Fruit fly (Drosophila melanogaster): ENCODE data around the gene CG31269.
A peak's percentile ranks its signal among the peaks of the same experiment; 100 is the strongest.

The CG31269 gene

DNA sequence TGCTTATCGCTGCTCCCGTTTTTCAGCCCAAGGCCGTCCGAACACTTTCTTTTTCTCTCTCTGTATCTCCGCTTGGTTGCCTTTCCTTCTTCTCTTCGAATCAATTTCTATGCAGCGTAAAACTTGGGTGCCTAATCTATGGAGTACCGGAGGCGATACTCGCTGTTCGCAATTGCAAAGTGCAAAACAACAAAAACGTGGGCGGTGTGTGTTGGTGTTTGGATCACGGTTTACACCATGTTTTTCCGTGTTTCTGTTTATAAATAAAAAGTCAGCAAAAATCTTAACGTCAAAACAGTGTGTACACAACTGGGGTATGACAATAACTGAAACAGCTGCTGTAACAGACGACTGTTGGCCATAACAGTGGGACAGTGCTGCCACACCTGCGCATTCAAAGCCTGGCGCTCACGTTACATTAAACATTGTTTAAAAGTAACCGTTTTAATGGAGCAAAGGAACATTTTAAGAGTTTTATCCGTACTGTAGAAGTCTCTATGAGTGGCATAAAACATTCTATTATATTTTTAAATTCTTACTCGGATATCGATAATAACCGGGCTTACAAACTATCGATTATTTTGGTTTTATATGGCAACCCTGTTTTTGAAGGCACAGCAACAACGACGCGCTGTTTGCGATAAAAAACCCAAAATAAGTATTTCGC, 22.3 kb downstream of the CG31269 start, which contains the start of the genes m-cup and Det (continued):
- TF ChIP-seq CG12391 (tag; optimal IDR thresholded peaks at IDR 0.05) (peak; percentile 27), gt (GFP tag; IDR thresholded peaks at IDR 0.05) (no peak), CG7928 (GFP tag; optimal IDR thresholded peaks at IDR 0.05) (no peak), Hsf (GFP tag; optimal IDR thresholded peaks at IDR 0.05) (no peak), ab (GFP tag; optimal IDR thresholded peaks at IDR 0.05) (no peak), wor (GFP tag; IDR thresholded peaks at IDR 0.05) (no peak), slou (GFP tag; optimal IDR thresholded peaks at IDR 0.05) (no peak), Eip74EF (GFP tag; optimal IDR thresholded peaks at IDR 0.05) (no peak), NFAT (GFP tag; IDR thresholded peaks at IDR 0.05) (no peak), CG14014 (GFP tag; IDR thresholded peaks at IDR 0.05) (no peak), sens (GFP tag) (peak; percentile 88), CG34422 (GFP tag; IDR thresholded peaks at IDR 0.05) (peak; percentile 51; the same call in 1 of the 3 replicates), Dip3 (GFP tag; optimal IDR thresholded peaks at IDR 0.05) (no peak), TFAM (GFP tag; optimal IDR thresholded peaks at IDR 0.05) (no peak), bbx (GFP tag; IDR thresholded peaks at IDR 0.05; ENCODE audit: partially characterized antibody) (peak; percentile 41; the same call in 1 of the 2 replicates), Bdp1 (GFP tag; optimal IDR thresholded peaks at IDR 0.05) (no peak), ttk (GFP tag; IDR thresholded peaks at IDR 0.05) (no peak), CG1233 (GFP tag; optimal IDR thresholded peaks at IDR 0.05) (no peak), CG7987 (GFP tag; optimal IDR thresholded peaks at IDR 0.05) (peak; percentile 15), CG17385 (GFP tag; optimal IDR thresholded peaks at IDR 0.05) (no peak), tx (GFP tag; optimal IDR thresholded peaks at IDR 0.05) (no peak), YL-1 (GFP tag; optimal IDR thresholded peaks at IDR 0.05) (peak; percentile 81), onecut (GFP tag; IDR thresholded peaks at IDR 0.05) (no peak), BEAF-32 (GFP tag; optimal IDR thresholded peaks at IDR 0.05) (peak; percentile 86), luna (GFP tag; optimal IDR thresholded peaks at IDR 0.05) (no peak), hb (GFP tag; IDR thresholded peaks at IDR 0.05; ENCODE audit: partially characterized antibody) (no peak), vvl (GFP tag; IDR thresholded peaks at IDR 0.05) (0 out of 2 replicates have a peak, but pooled peaks have one; percentile 3), Dp (GFP tag; optimal IDR thresholded peaks at IDR 0.05) (peak; percentile 82), disco-r (GFP tag; optimal IDR thresholded peaks at IDR 0.05) (no peak), NfI (GFP tag; optimal IDR thresholded peaks at IDR 0.05) (no peak), CG7786 (GFP tag; optimal IDR thresholded peaks at IDR 0.05) (peak; percentile 5), CG12942 (GFP tag; optimal IDR thresholded peaks at IDR 0.05) (no peak), vnd (GFP tag; IDR thresholded peaks at IDR 0.05; ENCODE audit: partially characterized antibody) (peak; percentile 73), Med (GFP tag) (peak; percentile 74), knrl (GFP tag; IDR thresholded peaks at IDR 0.05; ENCODE audit: partially characterized antibody) (peak; percentile 80), HHEX (GFP tag; optimal IDR thresholded peaks at IDR 0.05) (no peak), ato (GFP tag; IDR thresholded peaks at IDR 0.05; ENCODE audit: partially characterized antibody) (no peak), CG12659 (GFP tag; optimal IDR thresholded peaks at IDR 0.05) (peak; percentile 26), vfl (GFP tag; optimal IDR thresholded peaks at IDR 0.05) (no peak), ken (GFP tag; IDR thresholded peaks at IDR 0.05) (no peak), dimm (GFP tag; IDR thresholded peaks at IDR 0.05) (no peak), CG3163 (GFP tag; optimal IDR thresholded peaks at IDR 0.05) (no peak), CG14710 (tag; optimal IDR thresholded peaks at IDR 0.05) (peak; percentile 100), CG4617 (GFP tag; optimal IDR thresholded peaks at IDR 0.05; ENCODE audit: borderline replicate concordance) (peak; percentile 44), CG10565 (GFP tag; optimal IDR thresholded peaks at IDR 0.05) (no peak), CG12155 (GFP tag; optimal IDR thresholded peaks at IDR 0.05) (no peak), ham (GFP tag; IDR thresholded peaks at IDR 0.05) (no peak), CG30431 (GFP tag; optimal IDR thresholded peaks at IDR 0.05) (no peak), so (GFP tag; IDR thresholded peaks at IDR 0.05) (no peak), Dek (tag; optimal IDR thresholded peaks at IDR 0.05) (no peak)

All from whole organism, embryonic.